Worm (Caenorhabditis elegans): Measurements from ENCODE around the gene H03E18.2.
"Not testable (repeated sequence)": the region's sequence is repeated elsewhere in the genome, so short reads cannot be mapped to it uniquely, and the experiment has no call there.

H03E18.2 gene

ce11 chrX:8535006-8535405, 14.7 kb upstream of the H03E18.2 start, which contains the start of gene nspc-1:
Gene nspc-1 (minus strand): TSS chrX:8535106.
- not testable (repeated sequence) for TF ChIP-seq zip-5, pha-2, elt-4 (tag; optimal IDR thresholded peaks at IDR 0.05)

ce11 chrX:8527950-8528349, 7.6 kb upstream of the H03E18.2 start, which contains the start of gene flp-5:
Gene flp-5 (plus strand): TSS chrX:8528250.
- TF ChIP-seq zip-5 (tag; optimal IDR thresholded peaks at IDR 0.05) (no peak), hlh-6 (tag; optimal IDR thresholded peaks at IDR 0.05) (no peak), ceh-22 (tag; optimal IDR thresholded peaks at IDR 0.05) (no peak), ref-2 (tag; optimal IDR thresholded peaks at IDR 0.05) (no peak), ceh-30 (tag; optimal IDR thresholded peaks at IDR 0.05) (no peak)

- TF ChIP-seq tbx-7 (tag; optimal IDR thresholded peaks at IDR 0.05) (no peak), ceh-31 (tag; optimal IDR thresholded peaks at IDR 0.05) (no peak), ceh-18 (tag; optimal IDR thresholded peaks at IDR 0.05) (no peak)
These were observed 2.7 kb upstream of the H03E18.2 start for ce11 chrX:8523000-8523399.

ce11 chrX:8521614-8522013, 1.3 kb upstream of the H03E18.2 start, which contains the start of gene C03G5.14:
Gene C03G5.14 (plus strand): TSS chrX:8521914.
- TF ChIP-seq ets-4 (tag; optimal IDR thresholded peaks at IDR 0.05) (no peak), pag-3 (tag; optimal IDR thresholded peaks at IDR 0.05; ENCODE audit: borderline replicate concordance) (no peak), hlh-13 (GFP tag; optimal IDR thresholded peaks at IDR 0.05) (no peak), ceh-45 (GFP tag; IDR thresholded peaks at IDR 0.05) (no peak), pat-9 (tag; optimal IDR thresholded peaks at IDR 0.05) (no peak), fkh-10 (GFP tag; optimal IDR thresholded peaks at IDR 0.05) (no peak), sox-4 (tag; optimal IDR thresholded peaks at IDR 0.05) (no peak)

ce11 chrX:8509088-8509487, 11.2 kb downstream of the H03E18.2 start:
- TF ChIP-seq nhr-232 (tag; optimal IDR thresholded peaks at IDR 0.05) (no peak), ceh-31 (tag; optimal IDR thresholded peaks at IDR 0.05) (no peak)

- TF ChIP-seq ceh-48 (tag; optimal IDR thresholded peaks at IDR 0.05) (no peak), ceh-31 (tag; optimal IDR thresholded peaks at IDR 0.05) (no peak)
These were observed 12.7 kb downstream of the H03E18.2 start, which contains the start of gene H03E18.1 for ce11 chrX:8507576-8507975. Gene H03E18.1 (plus strand): TSS chrX:8507876.

- TF ChIP-seq madf-2 (tag; optimal IDR thresholded peaks at IDR 0.05) (no peak), ceh-6 (GFP tag; optimal IDR thresholded peaks at IDR 0.05) (no peak), fkh-6 (tag; optimal IDR thresholded peaks at IDR 0.05) (no peak), ref-2 (tag; optimal IDR thresholded peaks at IDR 0.05) (no peak), ama-1 (optimal IDR thresholded peaks at IDR 0.05) (no peak), sdc-2 (tag; optimal IDR thresholded peaks at IDR 0.05) (no peak), dve-1 (tag; optimal IDR thresholded peaks at IDR 0.05) (no peak), C08G9.2 (tag; optimal IDR thresholded peaks at IDR 0.05) (no peak), fkh-10 (GFP tag; optimal IDR thresholded peaks at IDR 0.05) (no peak), sox-2 (GFP tag; IDR thresholded peaks at IDR 0.05) (no peak), ceh-9 (tag; optimal IDR thresholded peaks at IDR 0.05) (no peak), eyg-1 (tag; optimal IDR thresholded peaks at IDR 0.05) (no peak), ets-4 (tag; optimal IDR thresholded peaks at IDR 0.05) (no peak), C38D4.7 (GFP tag; optimal IDR thresholded peaks at IDR 0.05) (no peak), T23F11.4 (GFP tag; optimal IDR thresholded peaks at IDR 0.05) (no peak), fax-1 (tag; optimal IDR thresholded peaks at IDR 0.05) (no peak), che-1 (tag; optimal IDR thresholded peaks at IDR 0.05) (no peak)
These were observed 13.2 kb downstream of the H03E18.2 start for ce11 chrX:8507053-8507452.
